Worm (Caenorhabditis elegans) whole organism, mixed stage, embryonic: ENCODE data around the gene F35C5.3.

Experiments used
- M03D4.4 ChIP-seq: sonication (generic microtip); optimal IDR thresholded peaks from 2 replicates; lab custom pipeline; 2017; ENCODE audit warnings: mild to moderate bottlenecking, missing genetic modification characterization, missing compliant biosample characterization
- bed-3 ChIP-seq: fragments of 200-800 bp; sonication (Bioruptor generic); optimal IDR thresholded peaks from 3 replicates; lab custom pipeline; 2018; ENCODE audit warnings: mild to moderate bottlenecking, missing genetic modification characterization, moderate library complexity, missing compliant biosample characterization
- ceh-39 ChIP-seq: fragments of 150-350 bp; optimal IDR thresholded peaks from 2 replicates; lab custom pipeline; 2014; ENCODE audit warnings: missing biosample characterization, missing genetic modification characterization
- ceh-43 ChIP-seq: fragments of 200-800 bp; sonication (Bioruptor generic); optimal IDR thresholded peaks from 2 replicates; lab custom pipeline; 2018; ENCODE audit warnings: mild to moderate bottlenecking, missing genetic modification characterization, moderate library complexity, missing compliant biosample characterization
- ceh-83 ChIP-seq: fragments of 200-800 bp; sonication (Bioruptor generic); optimal IDR thresholded peaks from 2 replicates; lab custom pipeline; 2018; ENCODE audit warnings: mild to moderate bottlenecking, missing genetic modification characterization, missing compliant biosample characterization
- ces-1 ChIP-seq: fragments of 150-350 bp; optimal IDR thresholded peaks from 2 replicates; lab custom pipeline; 2014; ENCODE audit warnings: missing biosample characterization, missing genetic modification reagents, missing genetic modification characterization
- elt-1 ChIP-seq: sonication (generic microtip); optimal IDR thresholded peaks from 2 replicates; lab custom pipeline; 2017; ENCODE audit warnings: missing genetic modification characterization, mild to moderate bottlenecking, missing compliant biosample characterization, antibody characterized with exemption, moderate library complexity, borderline replicate concordance; ENCODE audit not compliant: insufficient read depth
- flh-1 ChIP-seq: fragments of 200-800 bp; sonication (Bioruptor generic); optimal IDR thresholded peaks from 2 replicates; lab custom pipeline; 2018; ENCODE audit warnings: mild to moderate bottlenecking, missing genetic modification characterization, moderate library complexity, missing compliant biosample characterization
- ham-2 ChIP-seq: fragments of 200-800 bp; sonication (Bioruptor generic); optimal IDR thresholded peaks from 2 replicates; lab custom pipeline; 2018; ENCODE audit warnings: mild to moderate bottlenecking, missing genetic modification characterization, missing compliant biosample characterization
- lin-13 ChIP-seq: fragments of 150-350 bp; optimal IDR thresholded peaks from 2 replicates; lab custom pipeline; 2014; ENCODE audit warnings: missing biosample characterization, missing genetic modification characterization
- lin-32 ChIP-seq: fragments of 200-800 bp; sonication (Bioruptor generic); optimal IDR thresholded peaks from 2 replicates; lab custom pipeline; 2018; ENCODE audit warnings: mild to moderate bottlenecking, missing genetic modification characterization, missing compliant biosample characterization
- lsy-2 ChIP-seq: fragments of 150-350 bp; optimal IDR thresholded peaks from 2 replicates; lab custom pipeline; 2014; ENCODE audit warnings: missing biosample characterization, missing genetic modification characterization
- mab-5 ChIP-seq: fragments of 150-350 bp; optimal IDR thresholded peaks from 2 replicates; lab custom pipeline; 2014; ENCODE audit warnings: missing biosample characterization, missing genetic modification characterization
- mep-1 ChIP-seq: fragments of 150-350 bp; optimal IDR thresholded peaks from 2 replicates; lab custom pipeline; 2017; ENCODE audit warnings: missing biosample characterization, missing genetic modification reagents, missing genetic modification characterization, inconsistent platforms
- mls-2 ChIP-seq: sonication (generic microtip); optimal IDR thresholded peaks from 2 replicates; lab custom pipeline; 2016; ENCODE audit warnings: mild to moderate bottlenecking, missing genetic modification characterization, moderate library complexity, missing compliant biosample characterization
- nhr-237 ChIP-seq: fragments of 150-350 bp; optimal IDR thresholded peaks from 2 replicates; lab custom pipeline; 2014; ENCODE audit warnings: missing biosample characterization, missing genetic modification characterization
- nhr-76 ChIP-seq: sonication (generic microtip); optimal IDR thresholded peaks from 2 replicates; lab custom pipeline; 2017; ENCODE audit warnings: missing biosample characterization, missing genetic modification characterization
- pha-4 ChIP-seq: fragments of 150-350 bp; optimal IDR thresholded peaks from 2 replicates; lab custom pipeline; 2018; ENCODE audit warnings: missing biosample characterization, missing genetic modification reagents, missing genetic modification characterization
- snpc-4 ChIP-seq: fragments of 150-350 bp; optimal IDR thresholded peaks from 2 replicates; lab custom pipeline; 2014; ENCODE audit warnings: missing biosample characterization, missing genetic modification characterization
- sptf-1 ChIP-seq: sonication (generic microtip); optimal IDR thresholded peaks from 2 replicates; lab custom pipeline; 2017; ENCODE audit warnings: mild to moderate bottlenecking, missing genetic modification characterization, moderate library complexity, missing compliant biosample characterization
- tbx-8 ChIP-seq: fragments of 200-800 bp; sonication (Bioruptor generic); optimal IDR thresholded peaks from 2 replicates; lab custom pipeline; 2018; ENCODE audit warnings: mild to moderate bottlenecking, missing genetic modification characterization, moderate library complexity, missing compliant biosample characterization
- unc-120 ChIP-seq: sonication (generic microtip); optimal IDR thresholded peaks from 2 replicates; lab custom pipeline; 2017; ENCODE audit warnings: missing genetic modification characterization, missing compliant biosample characterization; ENCODE audit not compliant: poor library complexity, severe bottlenecking
- unc-39 ChIP-seq: fragments of 150-350 bp; optimal IDR thresholded peaks from 2 replicates; lab custom pipeline; 2014; ENCODE audit warnings: missing biosample characterization, missing genetic modification characterization
- unc-62 ChIP-seq: fragments of 150-350 bp; optimal IDR thresholded peaks from 2 replicates; lab custom pipeline; 2014; ENCODE audit warnings: missing biosample characterization, missing genetic modification reagents, missing genetic modification characterization
- zip-8 ChIP-seq: fragments of 150-350 bp; optimal IDR thresholded peaks from 2 replicates; lab custom pipeline; 2014; ENCODE audit warnings: missing biosample characterization, missing genetic modification characterization
- ztf-11 ChIP-seq: fragments of 150-350 bp; optimal IDR thresholded peaks from 2 replicates; lab custom pipeline; 2014; ENCODE audit warnings: missing biosample characterization, missing genetic modification characterization

F35C5.3 gene

ce11 chrII:12918960-12919553, 30.5 kb downstream of the F35C5.3 start, which contains the start of the genes F58G1.2 and wago-4:
TSS of gene F58G1.2 (minus strand) at chrII:12919010.
TSS of gene wago-4 (plus strand) at chrII:12919551.
- TF ChIP-seq mep-1 (tag; lab: Kevin White, UChicago) (peak; percentile 48), nhr-237 (no peak), lin-13 (tag; lab: Kevin White, UChicago) (peak; percentile 68), ceh-39 (tag; lab: Kevin White, UChicago) (no peak), unc-39 (tag; lab: Kevin White, UChicago) (no peak)

- TF ChIP-seq ceh-83 (GFP tag; lab: Kevin White, UChicago) (no peak), ztf-11 (no peak)
Measured at ce11 chrII:12921478-12921877, 32.9 kb downstream of the F35C5.3 start.

- TF ChIP-seq flh-1 (GFP tag; lab: Kevin White, UChicago) (no peak), unc-62 (GFP tag; lab: Kevin White, UChicago) (no peak), unc-39 (tag; lab: Kevin White, UChicago) (no peak), lsy-2 (tag; lab: Kevin White, UChicago) (no peak)
- TF ChIP-seq, all 35 proteins: peak for 0
Measured at ce11 chrII:12923225-12923624, 34.7 kb downstream of the F35C5.3 start.

- TF ChIP-seq mep-1 (tag; lab: Kevin White, UChicago) (no peak), ceh-83 (GFP tag; lab: Kevin White, UChicago) (no peak), nhr-237 (no peak), ham-2 (GFP tag; lab: Kevin White, UChicago) (no peak), zip-8 (tag; lab: Kevin White, UChicago) (no peak), elt-1 (no peak), lin-32 (GFP tag; lab: Kevin White, UChicago) (no peak)
Measured at ce11 chrII:12925551-12925950, 37.0 kb downstream of the F35C5.3 start, which contains the start of gene F58G1.8. TSS of gene F58G1.8 (minus strand) at chrII:12925651.

ce11 chrII:12928241-12928640, 39.7 kb downstream of the F35C5.3 start, which contains the start of gene F58G1.3:
TSS of gene F58G1.3 (minus strand) at chrII:12928341.
- TF ChIP-seq unc-120 (no peak), unc-39 (tag; lab: Kevin White, UChicago) (no peak), tbx-8 (GFP tag; lab: Kevin White, UChicago) (no peak), mep-1 (tag; lab: Kevin White, UChicago) (no peak), mls-2 (tag; lab: Kevin White, UChicago) (no peak), nhr-237 (no peak)

- TF ChIP-seq pha-4 (tag; lab: Kevin White, UChicago), result no peak
- TF ChIP-seq ces-1 (GFP tag; lab: Kevin White, UChicago), result no peak
- no peak for TF ChIP-seq ham-2 (GFP tag; lab: Kevin White, UChicago)
- TF ChIP-seq ceh-43 (GFP tag; lab: Kevin White, UChicago), result no peak
- TF ChIP-seq elt-1, result no peak
- TF ChIP-seq ceh-83 (GFP tag; lab: Kevin White, UChicago), result no peak
- no peak for TF ChIP-seq ztf-11
- TF ChIP-seq sptf-1, result no peak
- TF ChIP-seq M03D4.4 (tag; lab: Kevin White, UChicago), result no peak
- TF ChIP-seq nhr-237, result no peak
- TF ChIP-seq snpc-4 (tag; lab: Kevin White, UChicago), result no peak
- TF ChIP-seq flh-1 (GFP tag; lab: Kevin White, UChicago), result no peak
- TF ChIP-seq tbx-8 (GFP tag; lab: Kevin White, UChicago), result no peak
- TF ChIP-seq bed-3 (GFP tag; lab: Kevin White, UChicago), result no peak
- TF ChIP-seq unc-62 (GFP tag; lab: Kevin White, UChicago), result no peak
- no peak for TF ChIP-seq mab-5 (tag; lab: Kevin White, UChicago)
- TF ChIP-seq lin-32 (GFP tag; lab: Kevin White, UChicago), result no peak
Measured at ce11 chrII:12930138-12930537, 41.6 kb downstream of the F35C5.3 start.

- TF ChIP-seq nhr-76 (tag; lab: Kevin White, UChicago) (no peak), mls-2 (tag; lab: Kevin White, UChicago) (no peak), ces-1 (GFP tag; lab: Kevin White, UChicago) (no peak), M03D4.4 (tag; lab: Kevin White, UChicago) (no peak), mep-1 (tag; lab: Kevin White, UChicago) (no peak), tbx-8 (GFP tag; lab: Kevin White, UChicago) (no peak), lin-13 (tag; lab: Kevin White, UChicago) (no peak), elt-1 (no peak), mab-5 (tag; lab: Kevin White, UChicago) (no peak)
Measured at ce11 chrII:12931456-12931923, 42.9 kb downstream of the F35C5.3 start, which contains the start of gene dct-18. TSS of gene dct-18 (plus strand) at chrII:12931873.
